Fruit fly (Drosophila melanogaster) whole organism, embryonic: ENCODE results near the gene CG33107.
A peak's percentile ranks its signal among the peaks of the same experiment; 100 is the strongest.

Experiments
- CG17829 ChIP-seq: fragments of 200-800 bp; optimal IDR thresholded peaks from 2 replicates; lab custom pipeline; 2019; ENCODE audit warnings: missing biosample characterization, mild to moderate bottlenecking, missing genetic modification characterization, moderate library complexity
- ttk ChIP-seq: fragments of 200-800 bp; sonication (Bioruptor generic); IDR thresholded peaks from 2 replicates; pipeline ENCODE4 v2.1.2; 2022; ENCODE audit warnings: missing biosample characterization, missing genetic modification characterization

DNA sequence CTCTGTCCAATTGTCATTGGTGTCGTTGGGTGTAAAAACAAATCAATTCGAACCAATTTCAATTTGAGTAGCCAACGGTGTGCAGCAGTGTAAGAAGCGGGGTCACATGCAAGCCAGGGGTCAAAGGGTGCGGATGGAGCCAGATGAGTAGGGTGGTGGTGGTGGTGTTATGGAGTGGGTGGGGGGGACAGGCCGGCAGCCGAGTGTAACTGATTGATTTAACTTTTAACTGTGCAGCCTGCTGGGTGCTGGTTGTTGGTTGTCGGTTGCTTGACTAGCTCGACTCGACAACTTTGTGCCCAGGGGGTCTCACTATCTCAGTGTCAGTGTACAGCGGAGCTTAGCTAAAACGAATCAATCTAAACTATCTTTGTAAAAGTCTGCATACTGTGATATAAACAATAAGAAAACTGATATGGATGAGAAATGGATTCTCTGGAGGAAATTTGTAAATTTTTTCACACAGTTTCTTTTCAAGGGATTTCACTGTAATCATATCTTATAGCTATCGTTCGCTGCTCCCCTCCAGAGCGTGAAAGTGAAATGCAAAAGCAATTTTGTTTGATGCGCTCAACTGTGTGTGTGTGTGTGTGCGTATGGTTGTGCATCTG, 12.9 kb upstream of the CG33107 start:
- TF ChIP-seq CG17829 (tag; lab: Kevin White, UChicago) (peak; percentile 70), ttk (GFP tag; lab: Robert Waterston, UW) (peak; percentile 87)
